Fruit fly (Drosophila melanogaster): ENCODE results near the gene Mat89Ba.
A peak's percentile ranks its signal among the peaks of the same experiment; 100 is the strongest.

The Mat89Ba gene

DNA sequence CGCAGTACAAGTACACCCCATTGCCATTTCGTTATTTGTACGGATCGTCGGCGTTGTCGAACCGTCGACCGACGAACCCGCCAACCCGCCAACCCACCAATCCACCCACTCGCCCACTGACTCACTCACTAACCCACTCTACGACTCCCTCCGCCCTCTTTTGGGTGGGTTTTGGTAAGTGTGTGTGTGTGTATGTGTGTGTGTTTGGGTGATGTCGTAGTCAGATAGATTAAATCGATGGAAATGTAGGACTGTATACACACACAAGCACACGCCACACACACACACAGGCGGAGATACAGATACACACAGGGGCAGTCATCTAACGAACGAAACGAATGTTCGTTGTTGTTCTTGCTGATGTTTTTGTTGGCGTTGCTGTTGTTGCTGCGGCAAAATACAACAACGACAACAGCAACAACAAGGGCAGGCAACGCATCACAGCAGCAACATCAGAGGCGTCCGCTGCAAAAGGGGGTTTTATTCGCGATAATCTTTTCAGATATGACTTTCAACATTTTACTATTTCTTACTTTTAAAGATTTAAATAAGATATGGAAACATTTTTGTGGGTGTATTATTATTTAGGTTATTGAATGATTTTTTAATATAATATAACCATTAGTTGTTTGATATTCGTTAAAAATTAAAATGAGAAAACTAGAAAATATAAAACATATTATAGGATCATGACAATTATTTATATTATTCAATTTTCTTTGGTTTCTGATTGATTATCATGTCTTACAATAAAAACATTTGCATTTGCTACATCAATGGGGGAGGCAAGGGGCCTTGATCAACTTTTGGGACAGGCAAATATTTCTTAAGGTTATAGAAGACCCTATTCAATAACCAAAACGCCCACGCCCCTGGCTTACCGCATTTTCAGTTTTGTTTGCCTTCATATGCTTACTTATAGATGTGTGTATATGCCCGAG lies 50.6 kb downstream of the Mat89Ba start (continued):
- peak in 1 of 2 experiments; percentile 77 for TF ChIP-seq insv (GFP tag; optimal IDR thresholded peaks at IDR 0.05)
- peak in 2 of 3 experiments; percentile 22 to 100 for TF ChIP-seq lola (GFP tag; optimal IDR thresholded peaks at IDR 0.05)
- peak; percentile 79 for TF ChIP-seq CG14667 (GFP tag; IDR thresholded peaks at IDR 0.05)
- no peak for TF ChIP-seq CG33213 (GFP tag; optimal IDR thresholded peaks at IDR 0.05)
- peak; percentile 76 for TF ChIP-seq CG11695 (GFP tag; IDR thresholded peaks at IDR 0.05)
- TF ChIP-seq E2f1 (GFP tag; IDR thresholded peaks at IDR 0.05): peak; percentile 67; the same call in 1 of the 2 replicates
- peak; percentile 92 for TF ChIP-seq sqz (GFP tag; optimal IDR thresholded peaks at IDR 0.05)
- peak; percentile 94 for TF ChIP-seq Ets65A (GFP tag)
- no peak for TF ChIP-seq pho (GFP tag; optimal IDR thresholded peaks at IDR 0.05)
- TF ChIP-seq CG18262 (tag; optimal IDR thresholded peaks at IDR 0.05): peak; percentile 99
- TF ChIP-seq sima (GFP tag; optimal IDR thresholded peaks at IDR 0.05): peak; percentile 44
- 0 out of 2 replicates have a peak, but pooled peaks have one; percentile 6 for TF ChIP-seq CG11085 (GFP tag; IDR thresholded peaks at IDR 0.05)
- TF ChIP-seq esg (GFP tag; conservative IDR thresholded peaks at IDR 0.05): peak; percentile 69
- no peak for TF ChIP-seq CkIIα-i1 (GFP tag; IDR thresholded peaks at IDR 0.05)
- peak; percentile 87 for TF ChIP-seq CG30020 (tag; optimal IDR thresholded peaks at IDR 0.05)
- peak; percentile 50 for TF ChIP-seq corto (GFP tag; optimal IDR thresholded peaks at IDR 0.05)
- TF ChIP-seq H2.0 (GFP tag; IDR thresholded peaks at IDR 0.05): peak; percentile 82
- TF ChIP-seq Bdp1 (GFP tag; optimal IDR thresholded peaks at IDR 0.05): peak; percentile 29
- TF ChIP-seq CG18599 (GFP tag; optimal IDR thresholded peaks at IDR 0.05): peak; percentile 87
- TF ChIP-seq CG13296 (GFP tag; optimal IDR thresholded peaks at IDR 0.05): peak; percentile 92
- peak; percentile 83 for TF ChIP-seq CG10274 (GFP tag; optimal IDR thresholded peaks at IDR 0.05)
- TF ChIP-seq mirr (GFP tag; optimal IDR thresholded peaks at IDR 0.05): peak; percentile 87
- peak; percentile 68 for TF ChIP-seq CG5180 (GFP tag; optimal IDR thresholded peaks at IDR 0.05)
- peak; percentile 38; the same call in 1 of the 2 replicates for TF ChIP-seq CG14014 (GFP tag; IDR thresholded peaks at IDR 0.05)
- no peak for TF ChIP-seq her (GFP tag; optimal IDR thresholded peaks at IDR 0.05)
- peak; percentile 72 for TF ChIP-seq CG13894 (tag; optimal IDR thresholded peaks at IDR 0.05)
- peak; percentile 99 for TF ChIP-seq CG4360 (GFP tag; IDR thresholded peaks at IDR 0.05)
- TF ChIP-seq HLH54F (GFP tag; optimal IDR thresholded peaks at IDR 0.05): no peak
- TF ChIP-seq MESR4 (GFP tag; optimal IDR thresholded peaks at IDR 0.05): no peak
- TF ChIP-seq CG3726 (GFP tag; IDR thresholded peaks at IDR 0.05): peak; percentile 52; the same call in 2 of the 3 replicates
- peak; percentile 91 for TF ChIP-seq CG6765 (GFP tag; optimal IDR thresholded peaks at IDR 0.05)
- TF ChIP-seq CG9215 (GFP tag; IDR thresholded peaks at IDR 0.05): peak; percentile 77
- peak; percentile 95 for TF ChIP-seq BtbVII (GFP tag; optimal IDR thresholded peaks at IDR 0.05)
- peak; percentile 79 for TF ChIP-seq unpg (GFP tag; optimal IDR thresholded peaks at IDR 0.05)
- peak; percentile 72; the same call in 2 of the 3 replicates for TF ChIP-seq CG11093 (GFP tag; IDR thresholded peaks at IDR 0.05)
- TF ChIP-seq CG1832 (GFP tag; optimal IDR thresholded peaks at IDR 0.05): no peak
- TF ChIP-seq CG2678 (tag; optimal IDR thresholded peaks at IDR 0.05): peak; percentile 98
- TF ChIP-seq Kr (GFP tag; optimal IDR thresholded peaks at IDR 0.05): peak; percentile 65
- TF ChIP-seq ash1 (GFP tag; optimal IDR thresholded peaks at IDR 0.05): no peak
- TF ChIP-seq Ets97D (GFP tag; optimal IDR thresholded peaks at IDR 0.05): peak; percentile 15
- TF ChIP-seq CG12236 (GFP tag; optimal IDR thresholded peaks at IDR 0.05): no peak
- peak; percentile 33; the same call in 1 of the 2 replicates for TF ChIP-seq toy (GFP tag; IDR thresholded peaks at IDR 0.05)
- TF ChIP-seq hth (optimal IDR thresholded peaks at IDR 0.05): no peak
- peak; percentile 19 for TF ChIP-seq CG1603 (tag; optimal IDR thresholded peaks at IDR 0.05)
- peak; percentile 76; the same call in 2 of the 3 replicates for TF ChIP-seq dysf (GFP tag; IDR thresholded peaks at IDR 0.05)
- no peak; the same call in 2 of the 3 replicates for TF ChIP-seq z (GFP tag; IDR thresholded peaks at IDR 0.05)
- TF ChIP-seq CG10209 (GFP tag; optimal IDR thresholded peaks at IDR 0.05): peak; percentile 98
- peak; percentile 93 for TF ChIP-seq Usf (GFP tag; optimal IDR thresholded peaks at IDR 0.05)
